Fruit fly (Drosophila melanogaster) whole organism, wandering third instar larva: ENCODE data around the gene TkR99D.

Experiments
- pan ChIP-seq: fragments of >200 bp; optimal IDR thresholded peaks from 2 replicates; lab custom pipeline; 2017
- psq ChIP-seq: fragments of 200-800 bp; sonication (Bioruptor generic); optimal IDR thresholded peaks from 3 replicates; lab custom pipeline; 2017; ENCODE audit warnings: missing biosample characterization, mild to moderate bottlenecking, missing genetic modification characterization, moderate library complexity

dm6 chr3R:30012602-30013489, 43.6 kb upstream of the TkR99D start:
- no peak for TF ChIP-seq pan (lab: Kevin White, UChicago)
- no peak for TF ChIP-seq psq (GFP tag; lab: Kevin White, UChicago)
